Fruit fly (Drosophila melanogaster) whole organism, embryonic: Measurements from ENCODE around the gene yellow-e3.

ENCODE experiments used
- Abd-B ChIP-seq: fragments of 200-800 bp; sonication (Bioruptor generic); optimal IDR thresholded peaks from 2 replicates; lab custom pipeline; 2018; ENCODE audit warnings: missing biosample characterization, mild to moderate bottlenecking, missing genetic modification characterization, moderate library complexity
- Aef1 ChIP-seq: fragments of 200-800 bp; sonication (Bioruptor generic); IDR thresholded peaks from 3 replicates; pipeline ENCODE4 v1.3.6; 2022; ENCODE audit warnings: missing biosample characterization, missing genetic modification characterization
- Antp ChIP-seq: fragments of 200-800 bp; sonication (Bioruptor generic); optimal IDR thresholded peaks from 3 replicates; lab custom pipeline; 2016; ENCODE audit warnings: missing biosample characterization, missing genetic modification characterization
- Atf3 ChIP-seq: fragments of 200-800 bp; sonication (Bioruptor generic); optimal IDR thresholded peaks from 3 replicates; lab custom pipeline; 2016; ENCODE audit warnings: missing biosample characterization, missing genetic modification characterization
- CG10209 ChIP-seq: fragments of 200-800 bp; sonication (Bioruptor generic); optimal IDR thresholded peaks from 3 replicates; lab custom pipeline; 2017; ENCODE audit warnings: missing biosample characterization, mild to moderate bottlenecking, missing genetic modification characterization, missing genetic modification reagents
- CG10462 ChIP-seq: fragments of 200-800 bp; sonication (Bioruptor generic); optimal IDR thresholded peaks from 2 replicates; lab custom pipeline; 2016; ENCODE audit warnings: missing biosample characterization, missing genetic modification characterization
- CG11247 ChIP-seq: fragments of 200-800 bp; sonication (Bioruptor generic); IDR thresholded peaks from 2 replicates; pipeline ENCODE4 v1.3.6; 2022; ENCODE audit warnings: missing biosample characterization, missing genetic modification characterization
- CG14710 ChIP-seq: fragments of 200-800 bp; sonication (Bioruptor generic); optimal IDR thresholded peaks from 3 replicates; lab custom pipeline; 2019; ENCODE audit warnings: missing biosample characterization, mild to moderate bottlenecking, missing genetic modification characterization, moderate library complexity
- CG15269 ChIP-seq: fragments of 200-800 bp; sonication (Bioruptor generic); optimal IDR thresholded peaks from 2 replicates; lab custom pipeline; 2018; ENCODE audit warnings: missing biosample characterization, mild to moderate bottlenecking, missing genetic modification characterization, moderate library complexity
- CG1792 ChIP-seq: fragments of 200-800 bp; sonication (Bioruptor generic); optimal IDR thresholded peaks from 2 replicates; lab custom pipeline; 2016; ENCODE audit warnings: missing biosample characterization, missing genetic modification characterization
- CG2120 ChIP-seq: fragments of 200-800 bp; sonication (Bioruptor generic); optimal IDR thresholded peaks from 3 replicates; lab custom pipeline; 2016; ENCODE audit warnings: missing biosample characterization, missing genetic modification characterization
- CG30431 ChIP-seq: fragments of 200-800 bp; sonication (Bioruptor generic); optimal IDR thresholded peaks from 2 replicates; lab custom pipeline; 2017; ENCODE audit warnings: missing biosample characterization, missing genetic modification characterization
- CG3065 ChIP-seq: fragments of 200-800 bp; sonication (Bioruptor generic); optimal IDR thresholded peaks from 2 replicates; lab custom pipeline; 2016; ENCODE audit warnings: missing biosample characterization, missing genetic modification characterization
- CG31365 ChIP-seq: fragments of 200-800 bp; sonication (Bioruptor generic); optimal IDR thresholded peaks from 2 replicates; lab custom pipeline; 2018; ENCODE audit warnings: missing biosample characterization, mild to moderate bottlenecking, missing genetic modification characterization
- CG32767 ChIP-seq: fragments of 200-800 bp; sonication (Bioruptor generic); IDR thresholded peaks from 2 replicates; pipeline ENCODE4 v1.3.6; 2022; ENCODE audit warnings: missing biosample characterization, missing genetic modification characterization
- CG4617 ChIP-seq: fragments of 200-800 bp; sonication (Bioruptor generic); optimal IDR thresholded peaks from 3 replicates; lab custom pipeline; 2016; ENCODE audit warnings: missing biosample characterization, missing genetic modification characterization, borderline replicate concordance
- CG8281 ChIP-seq: fragments of 200-800 bp; sonication (Bioruptor generic); optimal IDR thresholded peaks from 2 replicates; lab custom pipeline; 2018; ENCODE audit warnings: missing biosample characterization, mild to moderate bottlenecking, missing genetic modification characterization, moderate library complexity
- Dbx ChIP-seq: fragments of 200-800 bp; sonication (Bioruptor generic); IDR thresholded peaks from 3 replicates; pipeline ENCODE4 v1.3.6; 2022; ENCODE audit warnings: missing biosample characterization, missing genetic modification characterization
- Deaf1 ChIP-seq: fragments of 200-800 bp; optimal IDR thresholded peaks from 3 replicates; lab custom pipeline; 2019; ENCODE audit warnings: missing biosample characterization, mild to moderate bottlenecking, missing genetic modification characterization, moderate library complexity
- Dek ChIP-seq: fragments of 200-800 bp; sonication (Bioruptor generic); optimal IDR thresholded peaks from 3 replicates; lab custom pipeline; 2019; ENCODE audit warnings: missing biosample characterization, mild to moderate bottlenecking, missing genetic modification characterization, moderate library complexity
- Dll ChIP-seq: fragments of 200-800 bp; sonication (Bioruptor generic); IDR thresholded peaks from 4 replicates; pipeline ENCODE4 v1.3.6; 2022; ENCODE audit warnings: missing biosample characterization, missing genetic modification characterization; ENCODE audit not compliant: partially characterized antibody
- Elba2 ChIP-seq: fragments of 200-800 bp; sonication (Bioruptor generic); optimal IDR thresholded peaks from 3 replicates; lab custom pipeline; 2016; ENCODE audit warnings: missing biosample characterization, missing genetic modification characterization
- Ets97D ChIP-seq: fragments of 200-800 bp; sonication (Bioruptor generic); optimal IDR thresholded peaks from 3 replicates; lab custom pipeline; 2016; ENCODE audit warnings: missing biosample characterization, missing genetic modification characterization
- Gug ChIP-seq: fragments of 200-800 bp; sonication (Bioruptor generic); IDR thresholded peaks from 4 replicates; pipeline ENCODE4 v1.3.6; 2022; ENCODE audit warnings: missing biosample characterization, missing genetic modification characterization
- Meics ChIP-seq: fragments of 200-800 bp; sonication (Bioruptor generic); optimal IDR thresholded peaks from 2 replicates; lab custom pipeline; 2017; ENCODE audit warnings: missing biosample characterization, mild to moderate bottlenecking, missing genetic modification characterization
- PHDP ChIP-seq: fragments of 200-800 bp; sonication (Bioruptor generic); optimal IDR thresholded peaks from 3 replicates; lab custom pipeline; 2018; ENCODE audit warnings: missing biosample characterization, mild to moderate bottlenecking, missing genetic modification characterization, moderate library complexity
- Ptx1 ChIP-seq: fragments of 200-800 bp; sonication (Bioruptor generic); IDR thresholded peaks from 2 replicates; pipeline ENCODE4 v1.3.6; 2022; ENCODE audit warnings: missing biosample characterization, missing genetic modification characterization
- Stat92E ChIP-seq, 3 experiments: fragments of >200 bp in 2 of 3; fragments of 200-800 bp in 1 of 3; sonication (Bioruptor generic) in 1 of 3; optimal IDR thresholded peaks; 2 replicates each; lab custom pipeline; 2017 to 2019; ENCODE audit warnings: missing biosample characterization in 3 of 3, missing genetic modification characterization in 3 of 3, mild to moderate bottlenecking in 1 of 3, moderate library complexity in 1 of 3
- YL-1 ChIP-seq: fragments of 200-800 bp; sonication (Bioruptor generic); optimal IDR thresholded peaks from 3 replicates; lab custom pipeline; 2017; ENCODE audit warnings: missing biosample characterization, mild to moderate bottlenecking, missing genetic modification characterization
- ash1 ChIP-seq: fragments of 200-800 bp; sonication (Bioruptor generic); optimal IDR thresholded peaks from 2 replicates; lab custom pipeline; 2018; ENCODE audit warnings: missing biosample characterization, mild to moderate bottlenecking, missing genetic modification characterization
- cg ChIP-seq: fragments of 200-800 bp; sonication (Bioruptor generic); optimal IDR thresholded peaks from 3 replicates; lab custom pipeline; 2019; ENCODE audit warnings: missing biosample characterization, mild to moderate bottlenecking, missing genetic modification characterization, moderate library complexity
- chif ChIP-seq, 2 experiments: fragments of 200-800 bp; sonication (Bioruptor generic); optimal IDR thresholded peaks; 3 replicates each; lab custom pipeline; 2016; ENCODE audit warnings: missing biosample characterization in 2 of 2, missing genetic modification characterization in 2 of 2
- chinmo ChIP-seq: fragments of 200-800 bp; sonication (Bioruptor generic); IDR thresholded peaks from 4 replicates; pipeline ENCODE4 v1.3.6; 2022; ENCODE audit warnings: missing biosample characterization, missing genetic modification characterization; ENCODE audit not compliant: partially characterized antibody
- crp ChIP-seq, 2 experiments: fragments of 200-800 bp; sonication (Bioruptor generic); optimal IDR thresholded peaks; 2 replicates in 1 of 2; 3 replicates in 1 of 2; lab custom pipeline; 2017; ENCODE audit warnings: missing biosample characterization in 2 of 2, missing genetic modification characterization in 2 of 2, mild to moderate bottlenecking in 1 of 2, moderate library complexity in 1 of 2
- dpn ChIP-seq, 2 experiments: fragments of 200-800 bp; sonication (Bioruptor generic); optimal IDR thresholded peaks; 3 replicates each; lab custom pipeline; 2016; ENCODE audit warnings: missing biosample characterization in 2 of 2, missing genetic modification characterization in 2 of 2
- esg ChIP-seq: fragments of 200-800 bp; sonication (Bioruptor generic); conservative IDR thresholded peaks from 2 replicates; pipeline ENCODE4 v1.3.6; 2022; ENCODE audit warnings: missing biosample characterization, missing genetic modification characterization
- ewg ChIP-seq: fragments of 200-800 bp; sonication (Bioruptor generic); optimal IDR thresholded peaks from 3 replicates; lab custom pipeline; 2017; ENCODE audit warnings: mild to moderate bottlenecking, missing biosample characterization, missing genetic modification reagents, missing genetic modification characterization
- exex ChIP-seq: fragments of 200-800 bp; sonication (Bioruptor generic); optimal IDR thresholded peaks from 4 replicates; lab custom pipeline; 2018; ENCODE audit warnings: missing biosample characterization, mild to moderate bottlenecking, missing genetic modification characterization, moderate library complexity
- fu2 ChIP-seq: fragments of 200-800 bp; sonication (Bioruptor generic); optimal IDR thresholded peaks from 2 replicates; lab custom pipeline; 2016; ENCODE audit warnings: missing biosample characterization, missing genetic modification characterization
- gfzf ChIP-seq: fragments of 200-800 bp; sonication (Bioruptor generic); optimal IDR thresholded peaks from 2 replicates; lab custom pipeline; 2016; ENCODE audit warnings: missing biosample characterization, mild to moderate bottlenecking, missing genetic modification characterization, moderate library complexity
- gt ChIP-seq: fragments of 200-800 bp; sonication (Bioruptor generic); IDR thresholded peaks from 2 replicates; pipeline ENCODE4 v1.3.6; 2022; ENCODE audit warnings: missing biosample characterization, missing genetic modification characterization
- h ChIP-seq: fragments of >200 bp; optimal IDR thresholded peaks from 2 replicates; lab custom pipeline; 2017
- ind ChIP-seq: fragments of 200-800 bp; sonication (Bioruptor generic); optimal IDR thresholded peaks from 3 replicates; lab custom pipeline; 2016; ENCODE audit warnings: missing biosample characterization, missing genetic modification characterization
- jumu ChIP-seq: fragments of 200-800 bp; sonication (Bioruptor generic); optimal IDR thresholded peaks from 3 replicates; lab custom pipeline; 2016; ENCODE audit warnings: missing biosample characterization, missing genetic modification characterization
- lola ChIP-seq, 3 experiments: fragments of >200 bp in 2 of 3; fragments of 200-800 bp in 1 of 3; sonication (Bioruptor generic) in 1 of 3; optimal IDR thresholded peaks; 2 replicates each; lab custom pipeline; 2017 to 2019; ENCODE audit warnings: missing biosample characterization in 3 of 3, missing genetic modification characterization in 3 of 3, mild to moderate bottlenecking in 1 of 3, moderate library complexity in 1 of 3
- nom ChIP-seq: fragments of 200-800 bp; sonication (Bioruptor generic); optimal IDR thresholded peaks from 2 replicates; lab custom pipeline; 2017; ENCODE audit warnings: missing biosample characterization, missing genetic modification characterization, mild to moderate bottlenecking, moderate library complexity, missing genetic modification reagents
- peb ChIP-seq: fragments of 200-800 bp; sonication (Bioruptor generic); IDR thresholded peaks from 2 replicates; pipeline ENCODE4 v1.3.6; 2022; ENCODE audit warnings: missing biosample characterization, missing genetic modification characterization
- sna ChIP-seq: fragments of 200-800 bp; sonication (Bioruptor generic); IDR thresholded peaks from 2 replicates; pipeline ENCODE4 v1.3.6; 2022; ENCODE audit warnings: missing biosample characterization, missing genetic modification characterization; ENCODE audit not compliant: partially characterized antibody
- so ChIP-seq: fragments of 200-800 bp; sonication (Bioruptor generic); IDR thresholded peaks from 3 replicates; pipeline ENCODE4 v1.3.6; 2022; ENCODE audit warnings: missing biosample characterization, missing genetic modification characterization
- toy ChIP-seq: fragments of 200-800 bp; sonication (Bioruptor generic); IDR thresholded peaks from 2 replicates; pipeline ENCODE4 v1.3.6; 2022; ENCODE audit warnings: missing biosample characterization, missing genetic modification characterization
- unpg ChIP-seq: fragments of 200-800 bp; sonication (Bioruptor generic); optimal IDR thresholded peaks from 3 replicates; lab custom pipeline; 2018; ENCODE audit warnings: missing biosample characterization, mild to moderate bottlenecking, missing genetic modification characterization, moderate library complexity

yellow-e3 gene

dm6 chr3R:13395133-13395532, 9.5 kb downstream of the yellow-e3 start, which contains the start of gene CCHa2 (continued):
- TF ChIP-seq chif (GFP tag; optimal IDR thresholded peaks at IDR 0.05; lab: Kevin White, UChicago) (no peak), cg (GFP tag; lab: Kevin White, UChicago) (peak; percentile 27), CG3065 (GFP tag; lab: Kevin White, UChicago) (no peak), gfzf (GFP tag; lab: Kevin White, UChicago) (no peak), CG14710 (tag; lab: Kevin White, UChicago) (no peak), fu2 (GFP tag; lab: Kevin White, UChicago) (no peak), ewg (GFP tag; lab: Kevin White, UChicago) (no peak), CG4617 (GFP tag; lab: Kevin White, UChicago) (no peak), Meics (GFP tag; lab: Kevin White, UChicago) (no peak), Deaf1 (tag; lab: Kevin White, UChicago) (peak; percentile 84), crp (GFP tag; optimal IDR thresholded peaks at IDR 0.05; lab: Kevin White, UChicago) (no peak), jumu (GFP tag; lab: Kevin White, UChicago) (no peak), sna (GFP tag; lab: Robert Waterston, UW) (no peak), exex (tag; lab: Kevin White, UChicago) (no peak), CG30431 (GFP tag; lab: Kevin White, UChicago) (no peak), CG10462 (no peak), CG31365 (tag; lab: Kevin White, UChicago) (no peak), nom (GFP tag; lab: Kevin White, UChicago) (no peak), Ptx1 (GFP tag; lab: Robert Waterston, UW) (no peak), CG8281 (tag; lab: Kevin White, UChicago) (no peak), ind (GFP tag; lab: Kevin White, UChicago) (no peak), CG32767 (GFP tag; lab: Robert Waterston, UW) (no peak), dpn (GFP tag; optimal IDR thresholded peaks at IDR 0.05; lab: Kevin White, UChicago) (no peak), Dek (no peak), CG11247 (peak; percentile 7; the same call in 1 of the 2 replicates), Antp (no peak), Ets97D (GFP tag; lab: Kevin White, UChicago) (no peak), Atf3 (no peak), esg (GFP tag; lab: Robert Waterston, UW) (no peak), peb (GFP tag; lab: Robert Waterston, UW) (no peak), Dll (GFP tag; lab: Robert Waterston, UW) (no peak), h (no peak), Abd-B (GFP tag; lab: Kevin White, UChicago) (no peak), CG1792 (GFP tag; lab: Kevin White, UChicago) (no peak), unpg (GFP tag; lab: Kevin White, UChicago) (no peak), CG15269 (tag; lab: Kevin White, UChicago) (no peak), gt (GFP tag; lab: Robert Waterston, UW) (no peak), YL-1 (GFP tag; lab: Kevin White, UChicago) (no peak), so (GFP tag; lab: Robert Waterston, UW) (no peak), lola (GFP tag; optimal IDR thresholded peaks at IDR 0.05; lab: Kevin White, UChicago) (no peak), Aef1 (GFP tag; lab: Robert Waterston, UW) (no peak), PHDP (tag; lab: Kevin White, UChicago) (no peak), chinmo (GFP tag; lab: Robert Waterston, UW) (no peak), Stat92E (GFP tag; optimal IDR thresholded peaks at IDR 0.05; lab: Kevin White, UChicago) (no peak), Gug (GFP tag; lab: Robert Waterston, UW) (no peak), CG2120 (GFP tag; lab: Kevin White, UChicago) (no peak), Elba2 (GFP tag; lab: Kevin White, UChicago) (no peak), toy (GFP tag; lab: Robert Waterston, UW) (no peak), ash1 (GFP tag; lab: Kevin White, UChicago) (no peak), Dbx (GFP tag; lab: Robert Waterston, UW) (no peak), CG10209 (no peak)
